Worm (Caenorhabditis elegans) whole organism, young adult: ENCODE data around the gene clec-195.
A peak's percentile ranks its signal among the peaks of the same experiment; 100 is the strongest.

ENCODE experiments used
- C06A6.2 ChIP-seq: fragments of 200-800 bp; sonication (Bioruptor generic); conservative IDR thresholded peaks from 2 replicates; pipeline ENCODE4 v1.3.6; 2022; ENCODE audit warnings: missing genetic modification characterization, missing compliant biosample characterization
- F10E7.11 ChIP-seq: sonication (generic microtip); optimal IDR thresholded peaks from 2 replicates; lab custom pipeline; 2017; ENCODE audit warnings: mild to moderate bottlenecking, missing genetic modification characterization, moderate library complexity, missing compliant biosample characterization
- F37B4.10 ChIP-seq: fragments of 200-800 bp; sonication (Bioruptor generic); IDR thresholded peaks from 2 replicates; pipeline ENCODE4 v1.3.6; 2022; ENCODE audit warnings: missing genetic modification characterization, missing compliant biosample characterization
- F55B11.4 ChIP-seq: sonication (generic microtip); optimal IDR thresholded peaks from 2 replicates; lab custom pipeline; 2016; ENCODE audit warnings: missing compliant biosample characterization, missing genetic modification characterization, borderline replicate concordance; ENCODE audit not compliant: insufficient read depth
- F57A8.1 ChIP-seq: fragments of 200-800 bp; sonication (Bioruptor generic); optimal IDR thresholded peaks from 2 replicates; lab custom pipeline; 2018; ENCODE audit warnings: mild to moderate bottlenecking, missing genetic modification characterization, moderate library complexity, missing compliant biosample characterization
- F57C9.4 ChIP-seq: sonication (generic microtip); optimal IDR thresholded peaks from 2 replicates; lab custom pipeline; 2017; ENCODE audit warnings: mild to moderate bottlenecking, missing genetic modification characterization, missing compliant biosample characterization
- K12H6.12 ChIP-seq: fragments of 200-800 bp; sonication (Bioruptor generic); optimal IDR thresholded peaks from 2 replicates; lab custom pipeline; 2018; ENCODE audit warnings: mild to moderate bottlenecking, missing genetic modification characterization, missing compliant biosample characterization
- Y67H2A.10 ChIP-seq: fragments of 200-800 bp; sonication (Bioruptor generic); conservative IDR thresholded peaks from 2 replicates; pipeline ENCODE4 v1.3.6; 2022; ENCODE audit warnings: missing genetic modification reagents, missing genetic modification characterization, missing compliant biosample characterization
- akir-1 ChIP-seq: fragments of 200-800 bp; sonication (Bioruptor generic); optimal IDR thresholded peaks from 2 replicates; lab custom pipeline; 2018; ENCODE audit warnings: mild to moderate bottlenecking, missing genetic modification characterization, moderate library complexity, missing compliant biosample characterization
- aptf-2 ChIP-seq: fragments of 200-800 bp; sonication (Bioruptor generic); conservative IDR thresholded peaks from 2 replicates; pipeline ENCODE4 v1.3.6; 2022; ENCODE audit warnings: missing genetic modification reagents, missing genetic modification characterization, missing compliant biosample characterization
- athp-1 ChIP-seq: sonication (generic microtip); optimal IDR thresholded peaks from 2 replicates; lab custom pipeline; 2017; ENCODE audit warnings: mild to moderate bottlenecking, missing genetic modification characterization, missing compliant biosample characterization
- attf-3 ChIP-seq: fragments of 200-800 bp; sonication (Bioruptor generic); conservative IDR thresholded peaks from 2 replicates; pipeline ENCODE4 v1.3.6; 2022; ENCODE audit warnings: missing genetic modification reagents, missing genetic modification characterization, missing compliant biosample characterization
- ceh-58 ChIP-seq: fragments of 200-800 bp; sonication (Bioruptor generic); IDR thresholded peaks from 2 replicates; pipeline ENCODE4 v1.3.6; 2022; ENCODE audit warnings: missing genetic modification characterization, missing compliant biosample characterization
- ceh-91 ChIP-seq: fragments of 200-800 bp; sonication (Bioruptor generic); IDR thresholded peaks from 2 replicates; pipeline ENCODE4 v1.3.6; 2022; ENCODE audit warnings: missing genetic modification reagents, missing genetic modification characterization, missing compliant biosample characterization
- chd-7 ChIP-seq: sonication (generic microtip); optimal IDR thresholded peaks from 2 replicates; lab custom pipeline; 2016; ENCODE audit warnings: mild to moderate bottlenecking, missing genetic modification characterization, moderate library complexity, missing compliant biosample characterization
- dox-1 ChIP-seq: fragments of 200-800 bp; sonication (Bioruptor generic); IDR thresholded peaks from 2 replicates; pipeline ENCODE4 v1.3.6; 2022; ENCODE audit warnings: missing genetic modification reagents, missing genetic modification characterization, missing compliant biosample characterization
- egrh-3 ChIP-seq: fragments of 200-800 bp; sonication (Bioruptor generic); IDR thresholded peaks from 2 replicates; pipeline ENCODE4 v1.3.6; 2022; ENCODE audit warnings: missing genetic modification reagents, missing genetic modification characterization, missing compliant biosample characterization
- fkh-3 ChIP-seq: sonication (generic microtip); optimal IDR thresholded peaks from 2 replicates; lab custom pipeline; 2016; ENCODE audit warnings: mild to moderate bottlenecking, missing genetic modification characterization, missing compliant biosample characterization
- gei-17 ChIP-seq: fragments of 200-800 bp; sonication (Bioruptor generic); optimal IDR thresholded peaks from 2 replicates; lab custom pipeline; 2018; ENCODE audit warnings: mild to moderate bottlenecking, missing genetic modification characterization, missing compliant biosample characterization
- hlh-26 ChIP-seq: fragments of 200-800 bp; sonication (Bioruptor generic); conservative IDR thresholded peaks from 2 replicates; pipeline ENCODE4 v1.3.6; 2022; ENCODE audit warnings: missing genetic modification reagents, missing genetic modification characterization, missing compliant biosample characterization
- hmg-1.2 ChIP-seq: fragments of 200-800 bp; sonication (Bioruptor generic); IDR thresholded peaks from 2 replicates; pipeline ENCODE4 v1.3.6; 2022; ENCODE audit warnings: missing genetic modification reagents, missing genetic modification characterization, missing compliant biosample characterization
- hmg-20 ChIP-seq: fragments of 200-800 bp; sonication (Bioruptor generic); IDR thresholded peaks from 2 replicates; pipeline ENCODE4 v1.3.6; 2022; ENCODE audit warnings: missing genetic modification reagents, missing genetic modification characterization, missing compliant biosample characterization
- hsf-1 ChIP-seq: fragments of 200-800 bp; sonication (Bioruptor generic); IDR thresholded peaks from 2 replicates; pipeline ENCODE4 v1.3.6; 2022; ENCODE audit warnings: missing genetic modification reagents, missing genetic modification characterization, missing compliant biosample characterization
- let-607 ChIP-seq, 2 experiments: fragments of 200-800 bp in 1 of 2; sonication (Bioruptor generic) in 1 of 2; sonication (generic microtip) in 1 of 2; optimal IDR thresholded peaks; 2 replicates each; lab custom pipeline; 2016 to 2018; ENCODE audit warnings: mild to moderate bottlenecking in 2 of 2, missing compliant biosample characterization in 2 of 2, missing genetic modification characterization in 2 of 2, moderate library complexity in 2 of 2, missing genotype in 1 of 2
- lin-26 ChIP-seq: fragments of 200-800 bp; sonication (Bioruptor generic); IDR thresholded peaks from 2 replicates; pipeline ENCODE4 v1.3.6; 2022; ENCODE audit warnings: missing genetic modification reagents, missing genetic modification characterization, missing compliant biosample characterization
- lin-54 ChIP-seq: fragments of 200-800 bp; sonication (Bioruptor generic); optimal IDR thresholded peaks from 2 replicates; lab custom pipeline; 2018; ENCODE audit warnings: mild to moderate bottlenecking, missing genetic modification characterization, missing compliant biosample characterization
- lir-1 ChIP-seq: fragments of 200-800 bp; sonication (Bioruptor generic); conservative IDR thresholded peaks from 2 replicates; pipeline ENCODE4 v1.3.6; 2022; ENCODE audit warnings: missing genetic modification reagents, missing genetic modification characterization, missing compliant biosample characterization
- lsy-27 ChIP-seq: sonication (generic microtip); optimal IDR thresholded peaks from 2 replicates; lab custom pipeline; 2017; ENCODE audit warnings: missing genetic modification characterization, mild to moderate bottlenecking, missing compliant biosample characterization, antibody characterized with exemption, missing genotype, borderline replicate concordance; ENCODE audit not compliant: insufficient read depth
- madf-10 ChIP-seq: sonication (generic microtip); optimal IDR thresholded peaks from 2 replicates; lab custom pipeline; 2016; ENCODE audit warnings: mild to moderate bottlenecking, missing genetic modification characterization, missing compliant biosample characterization
- mcd-1 ChIP-seq: fragments of 200-800 bp; sonication (Bioruptor generic); IDR thresholded peaks from 2 replicates; pipeline ENCODE4 v1.3.6; 2022; ENCODE audit warnings: missing genetic modification reagents, missing genetic modification characterization, missing compliant biosample characterization
- mel-28 ChIP-seq: sonication (generic microtip); optimal IDR thresholded peaks from 2 replicates; lab custom pipeline; 2016; ENCODE audit warnings: borderline replicate concordance, mild to moderate bottlenecking, missing genetic modification characterization, missing compliant biosample characterization
- nfya-2 ChIP-seq: fragments of 200-800 bp; sonication (Bioruptor generic); IDR thresholded peaks from 2 replicates; pipeline ENCODE4 v1.3.6; 2022; ENCODE audit warnings: missing genetic modification reagents, missing genetic modification characterization, missing compliant biosample characterization
- pha-4 ChIP-seq: fragments of 150-350 bp; sonication (generic microtip); optimal IDR thresholded peaks from 2 replicates; lab custom pipeline; 2014; ENCODE audit warnings: missing biosample characterization, missing genetic modification reagents, missing genetic modification characterization
- repo-1 ChIP-seq: sonication (generic microtip); optimal IDR thresholded peaks from 2 replicates; lab custom pipeline; 2017; ENCODE audit warnings: mild to moderate bottlenecking, missing genetic modification characterization, missing compliant biosample characterization
- rpc-1 ChIP-seq, 2 experiments: fragments of 150-350 bp in 1 of 2; sonication (generic microtip) in 1 of 2; optimal IDR thresholded peaks; 2 replicates each; lab custom pipeline; 2014 to 2018; ENCODE audit warnings: missing biosample characterization in 1 of 2, missing genetic modification characterization in 1 of 2, missing genetic modification reagents in 1 of 2, missing genotype in 1 of 2
- snpc-3.4 ChIP-seq: sonication (generic microtip); optimal IDR thresholded peaks from 2 replicates; lab custom pipeline; 2017; ENCODE audit warnings: missing genetic modification characterization, mild to moderate bottlenecking, missing compliant biosample characterization, antibody characterized with exemption, moderate library complexity, missing genotype, missing genetic modification reagents
- snpc-4 ChIP-seq, 5 experiments: fragments of 150-350 bp in 1 of 5; sonication (generic microtip) in 4 of 5; optimal IDR thresholded peaks; 2 replicates each; lab custom pipeline; 2014 to 2018; ENCODE audit warnings: missing genetic modification characterization in 5 of 5, missing biosample characterization in 3 of 5, antibody characterized with exemption in 2 of 5, mild to moderate bottlenecking in 2 of 5, missing compliant biosample characterization in 2 of 5, missing genotype in 2 of 5, moderate library complexity in 2 of 5, missing genetic modification reagents in 1 of 5
- sptf-2 ChIP-seq: fragments of 200-800 bp; sonication (Bioruptor generic); optimal IDR thresholded peaks from 2 replicates; lab custom pipeline; 2018; ENCODE audit warnings: mild to moderate bottlenecking, missing genetic modification characterization, missing compliant biosample characterization
- tlf-1 ChIP-seq: fragments of 200-800 bp; sonication (Bioruptor generic); optimal IDR thresholded peaks from 2 replicates; lab custom pipeline; 2018; ENCODE audit warnings: mild to moderate bottlenecking, missing genetic modification characterization, missing compliant biosample characterization
- unc-130 ChIP-seq: sonication (generic microtip); optimal IDR thresholded peaks from 2 replicates; lab custom pipeline; 2016; ENCODE audit warnings: missing genetic modification reagents, missing genetic modification characterization, missing compliant biosample characterization
- xnd-1 ChIP-seq: sonication (generic microtip); optimal IDR thresholded peaks from 2 replicates; lab custom pipeline; 2016; ENCODE audit warnings: missing genotype, missing genetic modification reagents, missing genetic modification characterization, missing compliant biosample characterization
- ztf-22 ChIP-seq: fragments of 200-800 bp; sonication (Bioruptor generic); optimal IDR thresholded peaks from 2 replicates; lab custom pipeline; 2018; ENCODE audit warnings: mild to moderate bottlenecking, missing genetic modification characterization, moderate library complexity, missing compliant biosample characterization
- ztf-3 ChIP-seq: fragments of 200-800 bp; sonication (Bioruptor generic); optimal IDR thresholded peaks from 2 replicates; lab custom pipeline; 2018; ENCODE audit warnings: mild to moderate bottlenecking, missing genetic modification characterization, missing compliant biosample characterization

clec-195 gene

DNA sequence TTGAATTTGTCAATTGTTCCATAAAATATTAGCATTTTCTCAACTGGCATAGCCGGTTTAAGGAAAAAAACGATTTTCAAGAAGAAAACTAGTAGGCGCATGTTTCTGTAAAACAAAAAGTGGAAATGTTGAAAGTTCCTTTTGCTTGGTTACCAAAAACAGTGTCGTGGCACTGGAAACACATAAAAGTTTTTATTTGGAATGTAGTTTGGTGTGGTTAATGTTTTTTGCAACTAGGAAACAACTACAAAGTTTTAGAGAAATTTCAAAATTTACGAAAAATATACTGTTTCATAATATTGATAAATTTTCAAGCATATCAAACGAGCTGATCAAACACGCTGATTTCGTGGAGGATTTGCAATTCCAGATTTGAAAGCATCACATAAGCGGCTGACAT is at the start of gene clec-195:
clec-195 (minus strand) TSS at position 101 of the 400 bp plus-strand sequence.
- TF ChIP-seq F57C9.4 (tag; lab: Kevin White, UChicago) (no peak), madf-10 (tag; lab: Kevin White, UChicago) (no peak), lsy-27 (no peak), snpc-3.4 (tag; lab: Kevin White, UChicago) (no peak), sptf-2 (GFP tag; lab: Kevin White, UChicago) (no peak), ceh-58 (no peak), lin-26 (no peak), xnd-1 (no peak), Y67H2A.10 (GFP tag; lab: Robert Waterston, UW) (no peak), repo-1 (tag; lab: Kevin White, UChicago) (no peak)
- TF ChIP-seq, all 124 proteins: peak for 0

DNA sequence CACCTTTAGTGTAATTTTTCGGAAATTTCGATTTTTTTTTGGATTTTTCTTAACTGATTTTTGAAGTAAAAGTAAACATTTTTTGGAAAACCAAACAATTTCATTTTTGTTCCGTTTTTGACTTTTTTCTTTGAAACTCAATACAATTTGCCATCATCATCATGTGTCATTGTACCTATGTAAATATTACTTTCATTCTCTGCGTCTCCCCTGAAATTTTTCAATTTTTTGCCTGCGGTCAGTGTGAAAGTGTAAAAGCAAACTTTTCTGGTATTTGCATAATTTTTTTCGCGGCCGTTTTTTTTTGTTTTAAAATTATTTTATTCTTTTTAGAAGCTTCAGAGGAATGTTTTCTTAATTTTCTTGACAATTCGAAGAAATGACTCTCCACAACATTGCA is 48.1 kb upstream of the clec-195 start, which contains the start of gene Y116A8C.29:
Y116A8C.29 (plus strand) TSS at position 328 of the 400 bp plus-strand sequence.
- TF ChIP-seq mel-28 (tag; lab: Kevin White, UChicago), result no peak
- peak; percentile 36 for TF ChIP-seq pha-4 (tag; lab: Kevin White, UChicago)
- peak; percentile 7; the same call in 1 of the 2 replicates for TF ChIP-seq hmg-1.2 (GFP tag; lab: Robert Waterston, UW)
- TF ChIP-seq, all 124 proteins: peak for 2

DNA sequence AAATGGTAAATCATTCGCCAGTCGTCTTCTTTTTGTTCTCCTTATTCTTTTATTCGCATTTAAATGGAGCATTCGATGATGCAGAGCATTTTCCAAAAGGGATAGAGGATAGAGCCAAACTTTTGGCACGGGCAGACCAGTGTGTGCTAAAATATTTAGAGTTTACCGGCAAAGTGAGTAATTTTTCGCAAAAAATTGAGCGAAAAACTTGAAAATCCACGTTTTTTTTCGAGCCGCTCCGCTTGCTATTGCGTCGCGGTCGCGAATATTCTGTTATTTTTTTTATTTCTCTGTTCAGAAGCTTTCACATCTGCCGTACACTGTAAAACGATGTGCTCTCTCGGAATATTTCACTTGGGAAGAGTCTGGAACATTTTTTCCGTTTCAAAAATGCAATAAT is 43.3 kb upstream of the clec-195 start, which contains the start of gene Y116A8C.43:
Y116A8C.43 (plus strand) TSS at position 3 of the 400 bp plus-strand sequence.
- TF ChIP-seq lir-1 (GFP tag; lab: Robert Waterston, UW) (no peak), hmg-20 (GFP tag; lab: Robert Waterston, UW) (no peak), lin-54 (GFP tag; lab: Kevin White, UChicago) (peak; percentile 7), tlf-1 (GFP tag; lab: Kevin White, UChicago) (peak; percentile 43), hlh-26 (GFP tag; lab: Robert Waterston, UW) (0 out of 2 replicates have a peak, but pooled peaks have one; percentile 29), F37B4.10 (GFP tag; lab: Robert Waterston, UW) (no peak), attf-3 (GFP tag; lab: Robert Waterston, UW) (no peak), F10E7.11 (peak; percentile 5), let-607 (tag; optimal IDR thresholded peaks at IDR 0.05; lab: Kevin White, UChicago) (no peak), fkh-3 (tag; lab: Kevin White, UChicago) (no peak), F57A8.1 (GFP tag; lab: Kevin White, UChicago) (no peak), dox-1 (GFP tag; lab: Robert Waterston, UW) (no peak), K12H6.12 (no peak), hsf-1 (GFP tag; lab: Robert Waterston, UW) (no peak), egrh-3 (GFP tag; lab: Robert Waterston, UW) (no peak), akir-1 (GFP tag; lab: Kevin White, UChicago) (no peak), snpc-4 (GFP tag; optimal IDR thresholded peaks at IDR 0.05; lab: Kevin White, UChicago) (peak; percentile 45), snpc-4 (tag; optimal IDR thresholded peaks at IDR 0.05; lab: Kevin White, UChicago) (peak in 1 of 4 experiments; percentile 88), nfya-2 (GFP tag; lab: Robert Waterston, UW) (no peak), aptf-2 (GFP tag; lab: Robert Waterston, UW) (no peak), C06A6.2 (no peak), ztf-3 (GFP tag; lab: Kevin White, UChicago) (no peak), chd-7 (tag; lab: Kevin White, UChicago) (no peak), ztf-22 (GFP tag; lab: Kevin White, UChicago) (no peak), F55B11.4 (tag; lab: Kevin White, UChicago) (no peak), Y67H2A.10 (GFP tag; lab: Robert Waterston, UW) (no peak), unc-130 (GFP tag; lab: Kevin White, UChicago) (no peak), gei-17 (GFP tag; lab: Kevin White, UChicago) (no peak), ceh-91 (GFP tag; lab: Robert Waterston, UW) (no peak), madf-10 (tag; lab: Kevin White, UChicago) (no peak), hmg-1.2 (GFP tag; lab: Robert Waterston, UW) (peak; percentile 23; the same call in 1 of the 2 replicates), lsy-27 (no peak), rpc-1 (optimal IDR thresholded peaks at IDR 0.05; lab: Kevin White, UChicago) (no peak), rpc-1 (tag; optimal IDR thresholded peaks at IDR 0.05; lab: Kevin White, UChicago) (no peak), pha-4 (tag; lab: Kevin White, UChicago) (no peak), athp-1 (tag; lab: Kevin White, UChicago) (peak; percentile 63), mcd-1 (GFP tag; lab: Robert Waterston, UW) (no peak)
